Worm (Caenorhabditis elegans) whole organism, midembryonic: ENCODE results near the gene ida-1.

Experiments used
- T22C8.4 ChIP-seq: fragments of 200-800 bp; sonication (Bioruptor generic); IDR thresholded peaks from 2 replicates; pipeline ENCODE4 v1.3.6; 2022; ENCODE audit warnings: missing genetic modification characterization, missing compliant biosample characterization
- cog-1 ChIP-seq: sonication (generic microtip); optimal IDR thresholded peaks from 2 replicates; lab custom pipeline; 2016; ENCODE audit warnings: missing genetic modification characterization, missing compliant biosample characterization
- flt-1 ChIP-seq: fragments of 200-800 bp; sonication (Bioruptor generic); IDR thresholded peaks from 2 replicates; pipeline ENCODE4 v1.3.6; 2022; ENCODE audit warnings: missing genetic modification characterization, missing compliant biosample characterization
- klf-2 ChIP-seq: fragments of 200-800 bp; sonication (Bioruptor generic); conservative IDR thresholded peaks from 2 replicates; pipeline ENCODE4 v1.3.6; 2022; ENCODE audit warnings: missing genetic modification reagents, missing genetic modification characterization, missing compliant biosample characterization
- med-1 ChIP-seq: sonication (generic microtip); optimal IDR thresholded peaks from 2 replicates; lab custom pipeline; 2017; ENCODE audit warnings: missing genetic modification characterization, mild to moderate bottlenecking, missing compliant biosample characterization, antibody characterized with exemption, missing genetic modification reagents; ENCODE audit not compliant: insufficient read depth
- ref-1 ChIP-seq: fragments of 200-800 bp; sonication (Bioruptor generic); conservative IDR thresholded peaks from 2 replicates; pipeline ENCODE4 v1.3.6; 2022; ENCODE audit warnings: missing genetic modification reagents, missing genetic modification characterization, missing compliant biosample characterization
- tab-1 ChIP-seq: fragments of 200-800 bp; sonication (Bioruptor generic); IDR thresholded peaks from 2 replicates; pipeline ENCODE4 v1.3.6; 2022; ENCODE audit warnings: missing genetic modification characterization, missing compliant biosample characterization
- ztf-23 ChIP-seq: fragments of 200-800 bp; sonication (Bioruptor generic); IDR thresholded peaks from 2 replicates; pipeline ENCODE4 v1.3.6; 2022; ENCODE audit warnings: missing genetic modification reagents, missing genetic modification characterization, missing compliant biosample characterization
- ztf-29 ChIP-seq: fragments of 200-800 bp; sonication (Bioruptor generic); IDR thresholded peaks from 2 replicates; pipeline ENCODE4 v1.3.6; 2022; ENCODE audit warnings: missing genetic modification reagents, missing genetic modification characterization, missing compliant biosample characterization

ce11 chrIII:5743084-5743483 lies 12.3 kb upstream of the ida-1 start, which contains the start of gene B0244.15:
- TF ChIP-seq cog-1 (tag; lab: Kevin White, UChicago) (no peak), ref-1 (GFP tag; lab: Robert Waterston, UW) (no peak), flt-1 (no peak), ztf-29 (no peak), T22C8.4 (no peak), ztf-23 (GFP tag; lab: Robert Waterston, UW) (no peak), tab-1 (GFP tag; lab: Robert Waterston, UW) (no peak), med-1 (no peak), klf-2 (GFP tag; lab: Robert Waterston, UW) (no peak)
